Worm (Caenorhabditis elegans): ENCODE measurements around the gene cutl-1.

ce11 chrV:13369663-13370062 is 36.3 kb downstream of the cutl-1 start:
- TF ChIP-seq mdl-1 (tag; optimal IDR thresholded peaks at IDR 0.05), result peak in 1 of 2 experiments; percentile 7
- no peak for TF ChIP-seq ZK546.5 (tag; optimal IDR thresholded peaks at IDR 0.05)
- no peak for TF ChIP-seq zag-1 (tag; optimal IDR thresholded peaks at IDR 0.05)
- TF ChIP-seq nhr-237 (tag; optimal IDR thresholded peaks at IDR 0.05), result no peak
- no peak for TF ChIP-seq arid-1 (GFP tag; conservative IDR thresholded peaks at IDR 0.05)
- TF ChIP-seq daf-8 (GFP tag; IDR thresholded peaks at IDR 0.05), result no peak
- TF ChIP-seq lsy-2 (tag; optimal IDR thresholded peaks at IDR 0.05), result no peak
- TF ChIP-seq dmd-9 (GFP tag; IDR thresholded peaks at IDR 0.05), result no peak
- no peak for TF ChIP-seq zfp-2 (tag; optimal IDR thresholded peaks at IDR 0.05)
- TF ChIP-seq hlh-30 (tag; optimal IDR thresholded peaks at IDR 0.05; ENCODE audit: insufficient read depth), result no peak
- no peak for TF ChIP-seq ceh-82 (tag; optimal IDR thresholded peaks at IDR 0.05)
- no peak for TF ChIP-seq skn-1 (tag; optimal IDR thresholded peaks at IDR 0.05)
- no peak for TF ChIP-seq Y5F2A.4 (GFP tag; optimal IDR thresholded peaks at IDR 0.05)
- no peak for TF ChIP-seq daf-12 (tag; optimal IDR thresholded peaks at IDR 0.05)
